Worm (Caenorhabditis elegans): ENCODE measurements around the gene F44A6.4.
A peak's percentile ranks its signal among the peaks of the same experiment; 100 is the strongest.

Gene F44A6.4

DNA sequence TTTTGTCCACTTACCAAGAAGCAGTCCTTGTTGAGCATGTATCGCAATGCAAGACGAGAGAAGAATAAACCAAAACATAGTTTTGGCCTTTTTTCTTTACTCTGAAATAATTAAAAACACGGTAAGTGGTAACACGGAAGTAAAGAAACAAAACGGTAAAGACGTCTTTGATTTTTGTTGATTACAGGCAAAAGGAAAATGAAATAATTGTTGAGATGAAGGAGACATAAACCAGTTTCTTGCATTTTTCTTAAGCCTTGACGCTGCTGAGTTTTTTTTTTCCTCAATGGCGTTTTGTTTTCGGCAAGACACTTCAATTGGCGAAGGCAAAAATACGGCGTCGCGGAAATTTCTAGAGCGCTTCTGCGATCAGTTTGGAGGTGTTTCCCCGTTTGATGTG is 21.5 kb upstream of the F44A6.4 start, which contains the start of gene zipt-13:
TSS of gene zipt-13 (minus strand) at position 101 of the 400 bp plus-strand sequence.
- TF ChIP-seq mml-1 (tag; optimal IDR thresholded peaks at IDR 0.05) (no peak), ama-1 (optimal IDR thresholded peaks at IDR 0.05) (no peak), snpc-4 (tag; optimal IDR thresholded peaks at IDR 0.05) (no peak), ceh-82 (tag; optimal IDR thresholded peaks at IDR 0.05) (no peak), nhr-25 (tag; optimal IDR thresholded peaks at IDR 0.05) (peak; percentile 74), jun-1 (tag; optimal IDR thresholded peaks at IDR 0.05) (no peak), pqm-1 (tag; optimal IDR thresholded peaks at IDR 0.05) (no peak), nhr-237 (tag; optimal IDR thresholded peaks at IDR 0.05) (no peak), nhr-11 (tag; optimal IDR thresholded peaks at IDR 0.05) (no peak), nhr-28 (tag; optimal IDR thresholded peaks at IDR 0.05) (no peak), egl-27 (tag; optimal IDR thresholded peaks at IDR 0.05) (no peak), nhr-23 (tag; optimal IDR thresholded peaks at IDR 0.05) (no peak), zag-1 (tag; optimal IDR thresholded peaks at IDR 0.05) (no peak), nfya-1 (tag; optimal IDR thresholded peaks at IDR 0.05; ENCODE audit: insufficient read depth) (peak; percentile 17), unc-39 (tag; optimal IDR thresholded peaks at IDR 0.05) (no peak), egl-5 (tag; optimal IDR thresholded peaks at IDR 0.05) (no peak), nhr-76 (tag; optimal IDR thresholded peaks at IDR 0.05) (no peak), tbx-2 (tag; optimal IDR thresholded peaks at IDR 0.05) (no peak)

DNA sequence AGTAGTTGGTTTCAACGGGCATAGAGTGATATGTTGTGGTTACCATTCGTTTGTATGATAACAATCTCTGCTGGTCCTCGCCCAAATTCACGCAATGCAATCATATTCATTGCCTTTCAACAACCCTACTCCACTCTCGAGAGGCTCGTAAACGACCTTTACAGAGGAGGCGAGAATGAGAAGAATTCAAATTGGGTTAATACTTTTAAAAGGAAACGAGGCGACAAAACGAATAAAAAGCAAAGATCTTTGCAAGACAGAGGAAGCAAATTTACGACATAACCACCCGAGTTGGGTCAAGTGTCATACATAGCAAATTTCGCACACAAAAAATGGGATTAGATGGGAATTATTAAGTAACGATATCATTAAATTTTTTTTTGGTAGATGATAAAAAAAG is 17.1 kb upstream of the F44A6.4 start:
- TF ChIP-seq nhr-76 (tag; optimal IDR thresholded peaks at IDR 0.05) (no peak), nhr-23 (tag; optimal IDR thresholded peaks at IDR 0.05) (peak; percentile 2)

DNA sequence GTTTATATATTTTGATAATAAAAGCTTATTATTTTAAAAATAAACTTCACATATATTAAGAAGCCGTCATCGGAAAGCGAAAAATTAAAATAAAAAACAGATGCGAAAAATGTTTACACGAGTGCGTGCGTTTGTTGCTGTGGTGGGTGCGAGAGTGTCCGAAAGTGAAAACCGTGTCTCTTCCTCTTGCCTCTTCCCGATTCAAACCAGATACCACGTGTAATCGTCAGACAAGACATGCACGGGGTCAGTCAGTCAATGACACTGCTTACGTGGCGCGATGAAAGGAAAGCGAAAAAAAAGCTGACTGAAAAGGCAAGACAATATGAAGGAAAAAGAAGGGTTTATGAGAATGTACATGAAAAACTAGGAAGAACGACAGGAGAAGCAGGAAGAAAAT is 15.6 kb upstream of the F44A6.4 start:
- no peak for TF ChIP-seq nhr-28 (tag; optimal IDR thresholded peaks at IDR 0.05)
- peak; percentile 76 for TF ChIP-seq nhr-23 (tag; optimal IDR thresholded peaks at IDR 0.05)
- TF ChIP-seq ceh-82 (tag; optimal IDR thresholded peaks at IDR 0.05), result no peak
- no peak for TF ChIP-seq fkh-10 (GFP tag; optimal IDR thresholded peaks at IDR 0.05)
- TF ChIP-seq ztf-11 (tag; optimal IDR thresholded peaks at IDR 0.05), result no peak
- no peak for TF ChIP-seq egl-27 (tag; optimal IDR thresholded peaks at IDR 0.05)
- no peak for TF ChIP-seq elt-3 (tag; optimal IDR thresholded peaks at IDR 0.05)
- no peak for TF ChIP-seq nhr-12 (tag; optimal IDR thresholded peaks at IDR 0.05)
- TF ChIP-seq nhr-25 (tag; optimal IDR thresholded peaks at IDR 0.05), result peak; percentile 78
- no peak for TF ChIP-seq daf-12 (tag; optimal IDR thresholded peaks at IDR 0.05)
- no peak for TF ChIP-seq zag-1 (tag; optimal IDR thresholded peaks at IDR 0.05)
- TF ChIP-seq snpc-4 (tag; optimal IDR thresholded peaks at IDR 0.05), result no peak

DNA sequence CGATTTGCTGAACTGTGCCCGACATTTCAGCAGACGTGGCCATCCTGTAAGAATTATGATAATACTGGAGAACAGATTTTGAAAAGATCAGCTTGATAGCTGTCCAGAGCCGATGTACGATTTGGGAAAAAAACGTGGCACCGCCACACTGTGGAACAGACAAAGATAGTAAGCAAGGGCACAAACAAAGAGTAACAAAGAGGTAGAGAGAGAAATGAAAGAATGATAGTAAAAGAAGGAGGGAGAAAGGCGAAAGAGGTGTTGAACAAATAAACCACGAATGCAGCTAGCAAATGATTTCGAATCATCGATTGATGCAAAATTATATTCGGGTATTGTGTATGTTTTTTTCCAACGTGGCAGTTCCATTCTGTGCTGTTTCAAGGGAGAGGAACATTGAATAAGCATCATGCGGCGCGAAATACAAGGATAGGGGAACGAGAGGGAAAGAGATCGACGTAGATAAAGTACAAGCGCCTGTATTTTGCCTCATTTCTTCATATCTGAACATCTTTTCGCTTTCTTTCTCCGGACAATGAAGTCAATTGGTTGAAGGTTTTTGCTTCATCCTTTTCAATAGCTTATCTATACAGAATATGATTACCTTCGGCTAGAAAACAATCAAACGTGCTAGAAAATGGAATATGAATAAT is 12.9 kb upstream of the F44A6.4 start, which contains the start of gene C14H10.3:
TSS of gene C14H10.3 (minus strand) at position 44 of the 653 bp plus-strand sequence.
- TF ChIP-seq nhr-12 (tag; optimal IDR thresholded peaks at IDR 0.05) (no peak), hmg-11 (tag; optimal IDR thresholded peaks at IDR 0.05) (no peak), elt-3 (tag; optimal IDR thresholded peaks at IDR 0.05) (no peak), R02D3.7 (tag; optimal IDR thresholded peaks at IDR 0.05) (no peak), nhr-43 (tag; optimal IDR thresholded peaks at IDR 0.05; ENCODE audit: poor library complexity, severe bottlenecking) (peak; percentile 21), elt-2 (tag; optimal IDR thresholded peaks at IDR 0.05) (peak; percentile 37), mdl-1 (tag; optimal IDR thresholded peaks at IDR 0.05) (no peak), pha-4 (tag; optimal IDR thresholded peaks at IDR 0.05) (peak; percentile 72), nhr-237 (tag; optimal IDR thresholded peaks at IDR 0.05) (no peak)

DNA sequence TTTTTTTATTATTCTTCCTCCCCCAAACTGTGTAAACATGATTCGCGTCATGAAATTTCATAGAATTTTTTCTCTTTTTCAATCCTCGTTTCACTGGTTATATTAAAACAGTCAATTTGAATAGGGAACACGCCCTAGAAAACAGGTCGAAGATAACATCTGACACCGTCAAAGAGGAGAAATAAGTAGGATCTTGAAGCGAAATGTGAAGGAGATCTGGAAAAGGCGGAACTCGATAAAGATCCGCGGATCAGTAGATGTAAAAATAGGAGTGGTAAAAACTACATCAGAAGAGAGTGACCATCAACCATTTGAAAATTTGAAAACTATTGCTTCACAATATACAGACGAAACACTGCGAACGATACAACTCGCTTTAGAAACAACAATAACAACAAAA is 11.9 kb upstream of the F44A6.4 start:
- peak; percentile 73 for TF ChIP-seq elt-1 (tag; optimal IDR thresholded peaks at IDR 0.05)
- no peak for TF ChIP-seq nhr-43 (tag; optimal IDR thresholded peaks at IDR 0.05; ENCODE audit: poor library complexity, severe bottlenecking)
- no peak for TF ChIP-seq fos-1 (tag; optimal IDR thresholded peaks at IDR 0.05)
- peak; percentile 38 for TF ChIP-seq nhr-23 (tag; optimal IDR thresholded peaks at IDR 0.05)

DNA sequence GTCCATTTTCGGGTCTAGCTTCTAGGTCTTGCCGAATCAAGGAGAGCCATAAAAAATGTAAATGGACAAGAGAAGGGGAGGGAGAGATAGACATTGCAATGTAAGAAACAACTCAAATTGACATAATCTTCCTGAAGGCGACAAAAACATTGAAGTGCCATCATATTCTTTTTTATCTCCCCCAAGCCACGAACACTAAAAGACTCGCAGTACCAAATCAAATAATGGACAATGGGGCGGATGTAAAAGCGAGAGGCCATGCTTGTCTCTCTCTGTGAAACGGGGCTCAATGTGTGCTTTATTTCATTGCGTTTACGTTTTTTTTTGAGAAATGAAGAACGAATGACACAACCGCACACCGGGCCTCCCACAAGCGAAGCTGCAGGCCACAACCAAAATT is 10.6 kb upstream of the F44A6.4 start:
- TF ChIP-seq jun-1 (tag; optimal IDR thresholded peaks at IDR 0.05) (no peak), fkh-10 (GFP tag; optimal IDR thresholded peaks at IDR 0.05) (peak; percentile 41)
